Worm (Caenorhabditis elegans) whole organism, late embryonic: Measurements from ENCODE around the gene tag-10.
A peak's percentile ranks its signal among the peaks of the same experiment; 100 is the strongest.
"Not testable (repeated sequence)": the region's sequence is repeated elsewhere in the genome, so short reads cannot be mapped to it uniquely, and the experiment has no call there.

Experiments used
- C08G9.2 ChIP-seq: sonication (generic microtip); optimal IDR thresholded peaks from 2 replicates; lab custom pipeline; 2016; ENCODE audit warnings: mild to moderate bottlenecking, missing genetic modification characterization, moderate library complexity, missing compliant biosample characterization
- ahr-1 ChIP-seq: sonication (generic microtip); optimal IDR thresholded peaks from 2 replicates; lab custom pipeline; 2016; ENCODE audit warnings: missing genetic modification characterization, missing compliant biosample characterization
- ama-1 ChIP-seq: fragments of 150-350 bp; optimal IDR thresholded peaks from 2 replicates; lab custom pipeline; 2014
- ceh-14 ChIP-seq: sonication (generic microtip); optimal IDR thresholded peaks from 2 replicates; lab custom pipeline; 2016; ENCODE audit warnings: missing genotype, missing genetic modification characterization, missing compliant biosample characterization
- ceh-18 ChIP-seq: sonication (generic microtip); optimal IDR thresholded peaks from 2 replicates; lab custom pipeline; 2016; ENCODE audit warnings: missing genetic modification characterization, missing compliant biosample characterization
- ceh-34 ChIP-seq: sonication (generic microtip); optimal IDR thresholded peaks from 2 replicates; lab custom pipeline; 2016; ENCODE audit warnings: mild to moderate bottlenecking, missing genetic modification characterization, missing compliant biosample characterization
- ceh-45 ChIP-seq: fragments of 200-800 bp; sonication (Bioruptor generic); IDR thresholded peaks from 2 replicates; pipeline ENCODE4 v1.3.6; 2022; ENCODE audit warnings: missing genetic modification reagents, missing genetic modification characterization, missing compliant biosample characterization
- ceh-9 ChIP-seq: sonication (generic microtip); optimal IDR thresholded peaks from 2 replicates; lab custom pipeline; 2016; ENCODE audit warnings: mild to moderate bottlenecking, missing genetic modification characterization, inconsistent platforms, missing compliant biosample characterization
- che-1 ChIP-seq: sonication (generic microtip); optimal IDR thresholded peaks from 2 replicates; lab custom pipeline; 2016; ENCODE audit warnings: mild to moderate bottlenecking, missing genetic modification characterization, missing compliant biosample characterization
- dmd-4 ChIP-seq: sonication (generic microtip); optimal IDR thresholded peaks from 2 replicates; lab custom pipeline; 2016; ENCODE audit warnings: borderline replicate concordance, missing genetic modification characterization, missing compliant biosample characterization
- dve-1 ChIP-seq: sonication (generic microtip); optimal IDR thresholded peaks from 2 replicates; lab custom pipeline; 2017; ENCODE audit warnings: antibody characterized with exemption, mild to moderate bottlenecking, missing genetic modification characterization, missing compliant biosample characterization
- elt-2 ChIP-seq: sonication (generic microtip); optimal IDR thresholded peaks from 2 replicates; lab custom pipeline; 2016; ENCODE audit warnings: missing genetic modification reagents, missing genetic modification characterization, missing compliant biosample characterization
- elt-4 ChIP-seq: sonication (generic microtip); optimal IDR thresholded peaks from 2 replicates; lab custom pipeline; 2016; ENCODE audit warnings: missing genetic modification characterization, missing compliant biosample characterization
- ets-4 ChIP-seq: sonication (generic microtip); optimal IDR thresholded peaks from 2 replicates; lab custom pipeline; 2016; ENCODE audit warnings: missing genetic modification characterization, missing compliant biosample characterization
- eyg-1 ChIP-seq: sonication (generic microtip); optimal IDR thresholded peaks from 2 replicates; lab custom pipeline; 2016; ENCODE audit warnings: missing genotype, missing genetic modification characterization, missing compliant biosample characterization
- fkh-6 ChIP-seq: sonication (generic microtip); optimal IDR thresholded peaks from 2 replicates; lab custom pipeline; 2016; ENCODE audit warnings: missing genetic modification characterization, missing compliant biosample characterization
- hlh-13 ChIP-seq: fragments of 200-800 bp; sonication (Bioruptor generic); optimal IDR thresholded peaks from 2 replicates; lab custom pipeline; 2018; ENCODE audit warnings: mild to moderate bottlenecking, missing genetic modification characterization, missing compliant biosample characterization
- hlh-15 ChIP-seq: sonication (generic microtip); optimal IDR thresholded peaks from 2 replicates; lab custom pipeline; 2016; ENCODE audit warnings: missing genetic modification characterization, missing compliant biosample characterization
- hlh-30 ChIP-seq: sonication (generic microtip); optimal IDR thresholded peaks from 2 replicates; lab custom pipeline; 2017; ENCODE audit warnings: antibody characterized with exemption, missing genetic modification characterization, missing compliant biosample characterization; ENCODE audit not compliant: insufficient read depth
- hlh-6 ChIP-seq: sonication (generic microtip); optimal IDR thresholded peaks from 2 replicates; lab custom pipeline; 2016; ENCODE audit warnings: missing genotype, missing genetic modification characterization, missing compliant biosample characterization
- hlh-8 ChIP-seq: sonication (generic microtip); optimal IDR thresholded peaks from 2 replicates; lab custom pipeline; 2016; ENCODE audit warnings: missing genotype, missing genetic modification characterization, missing compliant biosample characterization
- lin-11 ChIP-seq: fragments of 200-800 bp; sonication (Bioruptor generic); optimal IDR thresholded peaks from 2 replicates; lab custom pipeline; 2018; ENCODE audit warnings: mild to moderate bottlenecking, missing genetic modification characterization, missing compliant biosample characterization
- mec-3 ChIP-seq: sonication (generic microtip); optimal IDR thresholded peaks from 2 replicates; lab custom pipeline; 2016; ENCODE audit warnings: borderline replicate concordance, missing genetic modification characterization, missing compliant biosample characterization
- nhr-11 ChIP-seq: fragments of 150-350 bp; optimal IDR thresholded peaks from 2 replicates; lab custom pipeline; 2014; ENCODE audit warnings: missing biosample characterization, missing genetic modification characterization
- npax-4 ChIP-seq: sonication (generic microtip); optimal IDR thresholded peaks from 2 replicates; lab custom pipeline; 2016; ENCODE audit warnings: missing genetic modification characterization, missing compliant biosample characterization
- pag-3 ChIP-seq: sonication (generic microtip); optimal IDR thresholded peaks from 2 replicates; lab custom pipeline; 2016; ENCODE audit warnings: missing compliant biosample characterization, missing genetic modification characterization, borderline replicate concordance
- pha-4 ChIP-seq: fragments of 150-350 bp; optimal IDR thresholded peaks from 2 replicates; lab custom pipeline; 2018; ENCODE audit warnings: missing biosample characterization, missing genetic modification reagents, missing genetic modification characterization
- pqm-1 ChIP-seq: sonication (generic microtip); optimal IDR thresholded peaks from 2 replicates; lab custom pipeline; 2016; ENCODE audit warnings: missing genetic modification characterization, missing compliant biosample characterization
- pros-1 ChIP-seq: fragments of 150-350 bp; optimal IDR thresholded peaks from 2 replicates; lab custom pipeline; 2014; ENCODE audit warnings: missing biosample characterization, missing genetic modification reagents, missing genetic modification characterization
- ref-2 ChIP-seq: sonication (generic microtip); optimal IDR thresholded peaks from 2 replicates; lab custom pipeline; 2016; ENCODE audit warnings: missing genetic modification characterization, missing compliant biosample characterization
- sox-4 ChIP-seq: sonication (generic microtip); optimal IDR thresholded peaks from 2 replicates; lab custom pipeline; 2017; ENCODE audit warnings: mild to moderate bottlenecking, missing genetic modification characterization, inconsistent platforms, missing compliant biosample characterization
- ttx-3 ChIP-seq: sonication (generic microtip); optimal IDR thresholded peaks from 2 replicates; lab custom pipeline; 2016; ENCODE audit warnings: missing genetic modification reagents, missing genetic modification characterization, missing compliant biosample characterization
- unc-42 ChIP-seq: sonication (generic microtip); optimal IDR thresholded peaks from 2 replicates; lab custom pipeline; 2016; ENCODE audit warnings: missing genotype, missing genetic modification characterization, missing compliant biosample characterization
- ztf-16 ChIP-seq: sonication (generic microtip); optimal IDR thresholded peaks from 2 replicates; lab custom pipeline; 2017; ENCODE audit warnings: missing genetic modification characterization, missing compliant biosample characterization

tag-10 gene

ce11 chrII:13648230-13648629 is 15.8 kb downstream of the tag-10 start, which contains the start of gene fbxa-169:
fbxa-169 (plus strand) TSS chrII:13648530.
- TF ChIP-seq hlh-6 (tag; lab: Kevin White, UChicago) = no peak
- no peak for TF ChIP-seq dmd-4 (tag; lab: Kevin White, UChicago)
- no peak for TF ChIP-seq hlh-15 (tag; lab: Kevin White, UChicago)
- no peak for TF ChIP-seq nhr-11 (tag; lab: Kevin White, UChicago)
- no peak for TF ChIP-seq ztf-16 (tag; lab: Kevin White, UChicago)
- TF ChIP-seq pros-1 (tag; lab: Kevin White, UChicago) = no peak
- TF ChIP-seq C08G9.2 (tag; lab: Kevin White, UChicago) = no peak
- TF ChIP-seq pag-3 (tag; lab: Kevin White, UChicago) = no peak
- TF ChIP-seq ahr-1 = no peak
- no peak for TF ChIP-seq ceh-45
- no peak for TF ChIP-seq sox-4
- no peak for TF ChIP-seq ttx-3 (tag; lab: Kevin White, UChicago)
- no peak for TF ChIP-seq lin-11 (tag; lab: Kevin White, UChicago)
- TF ChIP-seq eyg-1 (tag; lab: Kevin White, UChicago) = no peak
- TF ChIP-seq ref-2 (tag; lab: Kevin White, UChicago) = no peak
- no peak for TF ChIP-seq hlh-8
- TF ChIP-seq ceh-14 (tag; lab: Kevin White, UChicago) = no peak

- TF ChIP-seq elt-2, pqm-1, fkh-6 (tag; lab: Kevin White, UChicago): not testable (repeated sequence)
- TF ChIP-seq, all 69 proteins: peak for 0; not testable (repeated sequence) for 69
These were observed 22.3 kb downstream of the tag-10 start, which contains the start of gene C31C9.9 for ce11 chrII:13654723-13655122. C31C9.9 (plus strand) TSS chrII:13655023.

ce11 chrII:13661990-13662389 is 29.6 kb downstream of the tag-10 start, which contains the start of gene C31C9.6:
C31C9.6 (minus strand) TSS chrII:13662090.
- TF ChIP-seq sox-4; npax-4 (tag; lab: Kevin White, UChicago); ref-2 (tag; lab: Kevin White, UChicago): not testable (repeated sequence)

- no peak for TF ChIP-seq ref-2 (tag; lab: Kevin White, UChicago)
- no peak for TF ChIP-seq hlh-30 (tag; lab: Kevin White, UChicago)
- no peak for TF ChIP-seq che-1 (tag; lab: Kevin White, UChicago)
- TF ChIP-seq ets-4 (tag; lab: Kevin White, UChicago) = no peak
- no peak for TF ChIP-seq ama-1 (lab: Kevin White, UChicago)
- TF ChIP-seq unc-42 (tag; lab: Kevin White, UChicago) = no peak
- no peak for TF ChIP-seq pag-3 (tag; lab: Kevin White, UChicago)
- no peak for TF ChIP-seq ceh-9 (tag; lab: Kevin White, UChicago)
- TF ChIP-seq mec-3 (tag; lab: Kevin White, UChicago) = no peak
- no peak for TF ChIP-seq hlh-13 (GFP tag; lab: Kevin White, UChicago)
- no peak for TF ChIP-seq elt-4 (tag; lab: Kevin White, UChicago)
- no peak for TF ChIP-seq npax-4 (tag; lab: Kevin White, UChicago)
- TF ChIP-seq hlh-6 (tag; lab: Kevin White, UChicago) = no peak
- TF ChIP-seq fkh-6 (tag; lab: Kevin White, UChicago) = no peak
- TF ChIP-seq, all 69 proteins: peak for 0
These were observed 32.0 kb downstream of the tag-10 start for ce11 chrII:13664416-13664815.

- TF ChIP-seq elt-2 (tag; lab: Kevin White, UChicago) (peak; percentile 99), che-1 (tag; lab: Kevin White, UChicago) (no peak), ets-4 (tag; lab: Kevin White, UChicago) (no peak), ceh-34 (tag; lab: Kevin White, UChicago) (no peak), pha-4 (tag; lab: Kevin White, UChicago) (no peak), ceh-18 (tag; lab: Kevin White, UChicago) (no peak), dve-1 (tag; lab: Kevin White, UChicago) (peak; percentile 26)
These were observed 32.8 kb downstream of the tag-10 start for ce11 chrII:13664993-13665680.
